Fruit fly (Drosophila melanogaster) whole organism, embryonic: ENCODE measurements around the gene nAChRalpha3.

Source experiments
- CG14860 ChIP-seq: fragments of 200-800 bp; sonication (Bioruptor generic); IDR thresholded peaks from 3 replicates; pipeline ENCODE4 v1.3.6; 2022; ENCODE audit warnings: missing biosample characterization, missing genetic modification characterization; ENCODE audit not compliant: partially characterized antibody
- CG1792 ChIP-seq: fragments of 200-800 bp; sonication (Bioruptor generic); optimal IDR thresholded peaks from 2 replicates; lab custom pipeline; 2016; ENCODE audit warnings: missing biosample characterization, missing genetic modification characterization
- CG33213 ChIP-seq: fragments of 200-800 bp; sonication (Bioruptor generic); optimal IDR thresholded peaks from 3 replicates; lab custom pipeline; 2016; ENCODE audit warnings: missing biosample characterization, missing genetic modification characterization
- Chrac-16 ChIP-seq: fragments of 200-800 bp; sonication (Bioruptor generic); optimal IDR thresholded peaks from 3 replicates; lab custom pipeline; 2016; ENCODE audit warnings: missing biosample characterization, missing genetic modification characterization
- CkIIα-i1 ChIP-seq: fragments of 200-800 bp; sonication (Bioruptor generic); IDR thresholded peaks from 2 replicates; pipeline ENCODE4 v1.3.6; 2022; ENCODE audit warnings: missing biosample characterization, missing genetic modification characterization
- Hand ChIP-seq: fragments of 200-800 bp; sonication (Bioruptor generic); optimal IDR thresholded peaks from 2 replicates; lab custom pipeline; 2017; ENCODE audit warnings: mild to moderate bottlenecking, missing biosample characterization, missing genetic modification reagents, missing genetic modification characterization
- chinmo ChIP-seq: fragments of 200-800 bp; sonication (Bioruptor generic); IDR thresholded peaks from 4 replicates; pipeline ENCODE4 v1.3.6; 2022; ENCODE audit warnings: missing biosample characterization, missing genetic modification characterization; ENCODE audit not compliant: partially characterized antibody
- dimm ChIP-seq: fragments of 200-800 bp; sonication (Bioruptor generic); IDR thresholded peaks from 2 replicates; pipeline ENCODE4 v1.3.6; 2022; ENCODE audit warnings: missing biosample characterization, missing genetic modification characterization
- eyg ChIP-seq: fragments of 200-800 bp; sonication (Bioruptor generic); optimal IDR thresholded peaks from 3 replicates; lab custom pipeline; 2016; ENCODE audit warnings: missing biosample characterization, missing genetic modification characterization
- so ChIP-seq: fragments of 200-800 bp; sonication (Bioruptor generic); IDR thresholded peaks from 3 replicates; pipeline ENCODE4 v1.3.6; 2022; ENCODE audit warnings: missing biosample characterization, missing genetic modification characterization
- tx ChIP-seq: fragments of 200-800 bp; sonication (Bioruptor generic); optimal IDR thresholded peaks from 2 replicates; lab custom pipeline; 2016; ENCODE audit warnings: missing biosample characterization, missing genetic modification characterization
- zen2 ChIP-seq: fragments of 200-800 bp; sonication (Bioruptor generic); IDR thresholded peaks from 3 replicates; pipeline ENCODE4 v1.3.6; 2022; ENCODE audit warnings: missing biosample characterization, missing genetic modification characterization; ENCODE audit not compliant: partially characterized antibody

Gene nAChRalpha3

dm6 chrX:8227942-8228341, 139.0 kb downstream of the nAChRalpha3 start (continued):
- TF ChIP-seq eyg (GFP tag; lab: Kevin White, UChicago) (no peak), Hand (GFP tag; lab: Kevin White, UChicago) (no peak), CG33213 (GFP tag; lab: Kevin White, UChicago) (no peak), dimm (GFP tag; lab: Robert Waterston, UW) (no peak), CkIIα-i1 (GFP tag; lab: Robert Waterston, UW) (no peak), so (GFP tag; lab: Robert Waterston, UW) (no peak), tx (GFP tag; lab: Kevin White, UChicago) (no peak), Chrac-16 (GFP tag; lab: Kevin White, UChicago) (no peak), CG1792 (GFP tag; lab: Kevin White, UChicago) (no peak), zen2 (GFP tag; lab: Robert Waterston, UW) (no peak), chinmo (GFP tag; lab: Robert Waterston, UW) (0 out of 4 replicates have a peak, but pooled peaks have one; percentile 29), CG14860 (peak; percentile 32; the same call in 1 of the 3 replicates)
